Worm (Caenorhabditis elegans): ENCODE data around the gene F31E8.4.

The F31E8.4 gene

DNA sequence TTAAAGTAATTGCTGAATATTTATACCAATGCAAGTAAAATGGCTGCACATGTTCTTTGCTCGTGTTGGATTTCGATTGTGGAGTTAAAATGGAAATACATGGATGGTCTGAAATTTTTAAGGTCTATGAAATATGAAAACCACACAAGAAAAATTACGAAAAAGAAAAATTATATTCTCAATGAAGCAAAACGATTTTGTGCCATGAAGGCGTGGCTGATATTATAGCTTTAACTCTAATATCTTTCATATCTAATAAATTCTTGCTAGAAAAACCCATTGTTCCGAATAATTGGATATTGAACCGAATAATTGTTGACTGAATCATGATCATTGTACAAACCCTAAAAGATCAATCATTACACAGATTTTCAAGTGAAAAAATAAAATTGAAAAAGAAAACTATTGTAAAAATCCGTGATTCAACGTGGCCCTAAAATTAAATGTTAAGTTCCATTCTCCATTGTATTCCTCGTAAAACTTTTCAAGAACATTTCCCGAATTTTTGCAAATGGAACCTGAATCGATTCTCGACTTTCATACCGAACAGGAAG lies 45.2 kb downstream of the F31E8.4 start, which contains the start of the genes srx-95 and fis-1:
TSS of gene srx-95 (minus strand) at position 101 of the 554 bp plus-strand sequence.
TSS of gene fis-1 (plus strand) at position 504 of the 554 bp plus-strand sequence.
- TF ChIP-seq cog-1 (tag; optimal IDR thresholded peaks at IDR 0.05) (no peak), ref-1 (GFP tag; conservative IDR thresholded peaks at IDR 0.05) (no peak), T22C8.4 (GFP tag; IDR thresholded peaks at IDR 0.05) (no peak), tab-1 (GFP tag; IDR thresholded peaks at IDR 0.05) (no peak), klf-2 (GFP tag; conservative IDR thresholded peaks at IDR 0.05) (no peak), flt-1 (GFP tag; IDR thresholded peaks at IDR 0.05) (no peak), ztf-23 (GFP tag; IDR thresholded peaks at IDR 0.05) (no peak), ztf-29 (GFP tag; IDR thresholded peaks at IDR 0.05) (no peak), med-1 (GFP tag; optimal IDR thresholded peaks at IDR 0.05; ENCODE audit: insufficient read depth) (no peak)

DNA sequence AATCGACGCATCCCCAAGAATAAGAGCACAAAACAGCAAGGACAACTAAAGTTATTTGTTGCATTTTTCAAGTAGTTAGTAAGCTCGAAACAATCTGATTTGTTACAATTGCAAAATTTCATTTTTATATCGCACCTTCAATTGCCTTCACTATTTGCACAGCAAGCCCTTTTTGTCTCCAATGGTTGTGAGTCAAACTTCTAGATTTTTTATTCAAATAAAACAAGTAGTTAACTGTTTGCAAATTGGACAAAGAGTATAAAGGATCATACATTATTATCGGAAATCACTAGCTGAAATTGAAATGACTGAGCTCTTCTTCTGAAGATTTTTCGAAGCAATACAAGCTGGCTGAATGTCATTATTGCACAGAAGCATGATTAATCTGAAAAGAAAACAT lies 47.1 kb downstream of the F31E8.4 start, which contains the start of gene F41G3.21:
TSS of gene F41G3.21 (minus strand) at position 101 of the 400 bp plus-strand sequence.
- TF ChIP-seq klf-2 (GFP tag; conservative IDR thresholded peaks at IDR 0.05) (no peak), flt-1 (GFP tag; IDR thresholded peaks at IDR 0.05) (no peak), ztf-23 (GFP tag; IDR thresholded peaks at IDR 0.05) (no peak), cog-1 (tag; optimal IDR thresholded peaks at IDR 0.05) (no peak), ztf-29 (GFP tag; IDR thresholded peaks at IDR 0.05) (no peak), T22C8.4 (GFP tag; IDR thresholded peaks at IDR 0.05) (no peak), tab-1 (GFP tag; IDR thresholded peaks at IDR 0.05) (no peak), med-1 (GFP tag; optimal IDR thresholded peaks at IDR 0.05; ENCODE audit: insufficient read depth) (no peak), ref-1 (GFP tag; conservative IDR thresholded peaks at IDR 0.05) (no peak)

DNA sequence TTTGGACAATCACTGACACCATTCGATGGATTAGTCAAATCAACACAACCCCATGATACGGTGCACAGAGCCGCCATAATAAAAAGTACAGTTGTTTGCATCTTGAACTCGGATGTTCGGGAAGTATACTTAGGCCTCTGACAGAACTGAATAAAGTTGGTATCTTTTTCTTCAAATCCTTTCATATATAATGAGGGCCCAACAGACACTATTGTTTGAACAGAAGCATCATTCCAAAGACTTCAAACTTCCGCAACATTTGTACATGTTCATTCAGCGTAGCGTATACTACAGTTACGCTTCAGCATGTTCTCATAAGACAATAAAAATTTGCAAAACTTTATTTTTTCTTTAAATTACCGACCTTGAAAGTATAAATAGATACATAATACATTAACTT lies 47.9 kb downstream of the F31E8.4 start, which contains the start of gene F41G3.19:
TSS of gene F41G3.19 (minus strand) at position 101 of the 400 bp plus-strand sequence.
- no peak for TF ChIP-seq T22C8.4 (GFP tag; IDR thresholded peaks at IDR 0.05)
- TF ChIP-seq ref-1 (GFP tag; conservative IDR thresholded peaks at IDR 0.05), result no peak
- TF ChIP-seq med-1 (GFP tag; optimal IDR thresholded peaks at IDR 0.05; ENCODE audit: insufficient read depth), result no peak

DNA sequence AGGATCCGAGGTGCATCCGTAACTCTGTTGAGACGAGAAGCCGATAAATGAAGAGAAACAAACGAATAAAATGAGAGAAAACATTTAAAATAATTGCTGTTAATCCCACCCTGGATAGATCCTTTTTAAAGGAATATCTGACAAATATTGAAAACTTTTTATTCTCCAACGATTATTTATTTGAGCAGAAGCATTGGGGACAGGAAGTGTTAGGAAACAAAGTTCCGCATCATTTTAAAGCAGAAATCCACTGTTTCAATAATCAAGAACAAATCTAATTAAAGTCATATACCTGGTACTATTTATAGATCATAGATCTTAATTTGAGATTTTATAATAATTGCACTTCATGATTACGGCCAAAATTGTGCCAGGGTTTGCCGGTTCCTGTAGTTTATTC lies 49.0 kb downstream of the F31E8.4 start, which contains the start of gene F41G3.20:
TSS of gene F41G3.20 (minus strand) at position 101 of the 400 bp plus-strand sequence.
- TF ChIP-seq med-1 (GFP tag; optimal IDR thresholded peaks at IDR 0.05; ENCODE audit: insufficient read depth), result no peak
- TF ChIP-seq klf-2 (GFP tag; conservative IDR thresholded peaks at IDR 0.05), result no peak
- TF ChIP-seq flt-1 (GFP tag; IDR thresholded peaks at IDR 0.05), result no peak
- no peak for TF ChIP-seq tab-1 (GFP tag; IDR thresholded peaks at IDR 0.05)
- no peak for TF ChIP-seq T22C8.4 (GFP tag; IDR thresholded peaks at IDR 0.05)
- TF ChIP-seq cog-1 (tag; optimal IDR thresholded peaks at IDR 0.05), result no peak
- TF ChIP-seq ztf-23 (GFP tag; IDR thresholded peaks at IDR 0.05), result no peak
- no peak for TF ChIP-seq ref-1 (GFP tag; conservative IDR thresholded peaks at IDR 0.05)
- TF ChIP-seq ztf-29 (GFP tag; IDR thresholded peaks at IDR 0.05), result no peak

DNA sequence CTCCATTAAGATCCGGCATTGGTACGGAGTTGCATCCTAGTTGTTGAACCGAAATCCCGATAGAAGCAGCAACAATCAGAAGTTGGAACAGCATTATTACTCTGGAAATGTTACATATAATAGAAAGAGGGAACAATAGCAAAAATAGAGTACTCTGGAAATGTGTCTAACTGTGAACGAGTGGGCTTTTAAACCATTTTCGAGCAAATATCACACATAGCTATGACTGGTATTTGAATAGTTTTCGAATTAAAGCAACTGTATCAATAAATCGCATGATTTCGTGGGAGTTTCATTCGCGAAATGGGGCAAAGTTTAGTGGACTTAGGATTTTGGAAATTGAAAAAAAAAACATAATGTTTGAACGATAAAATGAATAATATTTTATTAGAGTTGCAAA lies 50.5 kb downstream of the F31E8.4 start, which contains the start of gene F41G3.10:
TSS of gene F41G3.10 (minus strand) at position 101 of the 400 bp plus-strand sequence.
- no peak for TF ChIP-seq ztf-29 (GFP tag; IDR thresholded peaks at IDR 0.05)

All from whole organism, midembryonic.